Worm (Caenorhabditis elegans) whole organism, early embryonic: ENCODE results near the gene F59B10.5.

Source experiments
- F13C5.2 ChIP-seq: sonication (generic microtip); optimal IDR thresholded peaks from 2 replicates; lab custom pipeline; 2017; ENCODE audit warnings: mild to moderate bottlenecking, missing genetic modification characterization, inconsistent platforms, missing compliant biosample characterization
- ama-1 ChIP-seq: fragments of 150-350 bp; optimal IDR thresholded peaks from 2 replicates; lab custom pipeline; 2014
- ets-7 ChIP-seq: sonication (generic microtip); optimal IDR thresholded peaks from 2 replicates; lab custom pipeline; 2016; ENCODE audit warnings: missing genotype, missing genetic modification characterization, missing compliant biosample characterization

- no peak for TF ChIP-seq ets-7
- TF ChIP-seq ama-1 (lab: Kevin White, UChicago): no peak
- TF ChIP-seq F13C5.2 (tag; lab: Kevin White, UChicago): no peak
Observed at ce11 chrII:10553377-10554045, 30.0 kb upstream of the F59B10.5 start.
